Fruit fly (Drosophila melanogaster): ENCODE measurements around the gene CG7326.

Gene CG7326

dm6 chrX:18837046-18837445 lies 26.5 kb downstream of the CG7326 start (continued):
- TF ChIP-seq CG18476 (GFP tag; optimal IDR thresholded peaks at IDR 0.05) (no peak), CG4730 (GFP tag; IDR thresholded peaks at IDR 0.05) (0 out of 2 replicates have a peak, but pooled peaks have one; percentile 18), CG18599 (GFP tag; optimal IDR thresholded peaks at IDR 0.05) (no peak), run (tag; optimal IDR thresholded peaks at IDR 0.05) (peak; percentile 1), CG12219 (GFP tag; optimal IDR thresholded peaks at IDR 0.05) (peak; percentile 56), hth (optimal IDR thresholded peaks at IDR 0.05) (no peak), Side (GFP tag; optimal IDR thresholded peaks at IDR 0.05) (peak; percentile 22), CG1832 (GFP tag; optimal IDR thresholded peaks at IDR 0.05) (no peak), CG4404 (GFP tag; IDR thresholded peaks at IDR 0.05) (peak; percentile 63), GATAe (GFP tag; conservative IDR thresholded peaks at IDR 0.05) (no peak), ttk (GFP tag; IDR thresholded peaks at IDR 0.05) (0 out of 2 replicates have a peak, but pooled peaks have one; percentile 22), CG18619 (GFP tag; optimal IDR thresholded peaks at IDR 0.05) (peak; percentile 3), CG31388 (GFP tag; optimal IDR thresholded peaks at IDR 0.05) (no peak), Drgx (GFP tag; IDR thresholded peaks at IDR 0.05) (peak; percentile 60), insv (GFP tag; optimal IDR thresholded peaks at IDR 0.05) (no peak), Xbp1 (GFP tag; optimal IDR thresholded peaks at IDR 0.05) (peak; percentile 58), ATbp (GFP tag; optimal IDR thresholded peaks at IDR 0.05) (peak; percentile 20), fd64A (GFP tag; optimal IDR thresholded peaks at IDR 0.05) (no peak), tgo (GFP tag; IDR thresholded peaks at IDR 0.05) (peak; percentile 76), cad (GFP tag; optimal IDR thresholded peaks at IDR 0.05) (no peak), Fer3 (tag; optimal IDR thresholded peaks at IDR 0.05) (no peak), Hr39 (optimal IDR thresholded peaks at IDR 0.05) (no peak), crp (GFP tag; optimal IDR thresholded peaks at IDR 0.05) (no peak), C15 (GFP tag; IDR thresholded peaks at IDR 0.05) (no peak), Sry-β (GFP tag; optimal IDR thresholded peaks at IDR 0.05) (no peak), yki (optimal IDR thresholded peaks at IDR 0.05) (no peak), tup (GFP tag; optimal IDR thresholded peaks at IDR 0.05) (no peak), CG32767 (GFP tag; IDR thresholded peaks at IDR 0.05) (no peak), ems (GFP tag; optimal IDR thresholded peaks at IDR 0.05) (no peak), CG14965 (GFP tag; optimal IDR thresholded peaks at IDR 0.05; ENCODE audit: borderline replicate concordance) (no peak), CG2678 (tag; optimal IDR thresholded peaks at IDR 0.05) (peak; percentile 33), tna (GFP tag; IDR thresholded peaks at IDR 0.05; ENCODE audit: partially characterized antibody) (no peak), CG12942 (GFP tag; optimal IDR thresholded peaks at IDR 0.05) (no peak), pros (GFP tag; optimal IDR thresholded peaks at IDR 0.05) (peak; percentile 0), CHES-1-like (GFP tag; optimal IDR thresholded peaks at IDR 0.05) (peak; percentile 24), odd (GFP tag; optimal IDR thresholded peaks at IDR 0.05) (no peak), Fer2 (tag; optimal IDR thresholded peaks at IDR 0.05) (no peak), tll (GFP tag; optimal IDR thresholded peaks at IDR 0.05) (no peak), CG13424 (tag; optimal IDR thresholded peaks at IDR 0.05) (no peak), Hmx (GFP tag; optimal IDR thresholded peaks at IDR 0.05) (no peak), sna (GFP tag; IDR thresholded peaks at IDR 0.05; ENCODE audit: partially characterized antibody) (no peak), h (optimal IDR thresholded peaks at IDR 0.05) (no peak), HmgZ (tag; optimal IDR thresholded peaks at IDR 0.05) (peak; percentile 43), CG16779 (GFP tag; IDR thresholded peaks at IDR 0.05) (no peak), nerfin-1 (tag; optimal IDR thresholded peaks at IDR 0.05) (peak; percentile 18), CG4328 (GFP tag; optimal IDR thresholded peaks at IDR 0.05) (no peak), br (optimal IDR thresholded peaks at IDR 0.05) (no peak), Scr (GFP tag; IDR thresholded peaks at IDR 0.05; ENCODE audit: partially characterized antibody) (no peak), CG4820 (GFP tag; optimal IDR thresholded peaks at IDR 0.05) (no peak), CG18011 (GFP tag; optimal IDR thresholded peaks at IDR 0.05) (no peak), TFAM (GFP tag; optimal IDR thresholded peaks at IDR 0.05) (no peak), trem (tag; optimal IDR thresholded peaks at IDR 0.05) (no peak)
